Worm (Caenorhabditis elegans) whole organism, L3 larva: Measurements from ENCODE around the gene K07B1.4.

ENCODE experiments used
- ama-1 ChIP-seq: fragments of 150-350 bp; optimal IDR thresholded peaks from 2 replicates; lab custom pipeline; 2018
- elt-3 ChIP-seq, 3 experiments: fragments of 150-350 bp in 1 of 3; sonication (generic microtip) in 2 of 3; optimal IDR thresholded peaks; 2 replicates in 2 of 3; 4 replicates in 1 of 3; lab custom pipeline; 2014 to 2017; ENCODE audit warnings: missing biosample characterization in 3 of 3, missing genetic modification characterization in 3 of 3
- fkh-10 ChIP-seq: sonication (generic microtip); optimal IDR thresholded peaks from 2 replicates; lab custom pipeline; 2017; ENCODE audit warnings: missing biosample characterization, missing genetic modification reagents, missing genetic modification characterization
- lin-15B ChIP-seq: fragments of 150-350 bp; optimal IDR thresholded peaks from 2 replicates; lab custom pipeline; 2014; ENCODE audit warnings: missing biosample characterization, missing genetic modification characterization
- mdl-1 ChIP-seq: fragments of 150-350 bp; optimal IDR thresholded peaks from 2 replicates; lab custom pipeline; 2014; ENCODE audit warnings: missing biosample characterization, missing genetic modification characterization
- mml-1 ChIP-seq: fragments of 150-350 bp; sonication (generic microtip); optimal IDR thresholded peaks from 3 replicates; lab custom pipeline; 2014; ENCODE audit warnings: missing biosample characterization, missing genetic modification characterization
- nhr-12 ChIP-seq: fragments of 150-350 bp; optimal IDR thresholded peaks from 2 replicates; lab custom pipeline; 2014; ENCODE audit warnings: missing biosample characterization, missing genetic modification characterization
- nhr-77 ChIP-seq: fragments of 150-350 bp; optimal IDR thresholded peaks from 2 replicates; lab custom pipeline; 2014; ENCODE audit warnings: missing biosample characterization, missing genetic modification characterization
- zag-1 ChIP-seq: fragments of 150-350 bp; optimal IDR thresholded peaks from 2 replicates; lab custom pipeline; 2014; ENCODE audit warnings: missing biosample characterization, missing genetic modification characterization
- ztf-11 ChIP-seq: fragments of 150-350 bp; optimal IDR thresholded peaks from 2 replicates; lab custom pipeline; 2014; ENCODE audit warnings: missing biosample characterization, missing genetic modification characterization

ce11 chrV:9342965-9343628 lies 14.3 kb downstream of the K07B1.4 start:
- TF ChIP-seq mml-1 (tag; lab: Kevin White, UChicago) (no peak), fkh-10 (no peak), ztf-11 (tag; lab: Kevin White, UChicago) (no peak), lin-15B (no peak), zag-1 (tag; lab: Kevin White, UChicago) (no peak), nhr-12 (tag; lab: Kevin White, UChicago) (no peak), elt-3 (tag; optimal IDR thresholded peaks at IDR 0.05; lab: Kevin White, UChicago) (no peak), ama-1 (lab: Kevin White, UChicago) (peak; percentile 42), nhr-77 (tag; lab: Kevin White, UChicago) (no peak), mdl-1 (tag; lab: Kevin White, UChicago) (no peak)
